Worm (Caenorhabditis elegans) whole organism, young adult: ENCODE measurements around the gene E02C12.9.

Experiments used
- B0019.2 ChIP-seq: fragments of 200-800 bp; sonication (Bioruptor generic); conservative IDR thresholded peaks from 2 replicates; pipeline ENCODE4 v1.3.6; 2022; ENCODE audit warnings: missing genetic modification reagents, missing genetic modification characterization, missing compliant biosample characterization
- B0336.3 ChIP-seq: fragments of 200-800 bp; sonication (Bioruptor generic); IDR thresholded peaks from 2 replicates; pipeline ENCODE4 v1.3.6; 2022; ENCODE audit warnings: missing genetic modification characterization, missing compliant biosample characterization
- C17E4.6 ChIP-seq: fragments of 200-800 bp; sonication (Bioruptor generic); IDR thresholded peaks from 2 replicates; pipeline ENCODE4 v1.3.6; 2022; ENCODE audit warnings: missing genetic modification reagents, missing genetic modification characterization, missing compliant biosample characterization
- D2030.7 ChIP-seq: fragments of 200-800 bp; sonication (Bioruptor generic); IDR thresholded peaks from 2 replicates; pipeline ENCODE4 v1.3.6; 2022; ENCODE audit warnings: missing genetic modification reagents, missing genetic modification characterization, missing compliant biosample characterization
- F33H1.4 ChIP-seq: fragments of 200-800 bp; sonication (Bioruptor generic); IDR thresholded peaks from 2 replicates; pipeline ENCODE4 v1.3.6; 2022; ENCODE audit warnings: missing genetic modification reagents, missing genetic modification characterization, missing compliant biosample characterization
- F49E8.2 ChIP-seq: sonication (generic microtip); optimal IDR thresholded peaks from 3 replicates; lab custom pipeline; 2017; ENCODE audit warnings: missing genetic modification characterization, mild to moderate bottlenecking, missing compliant biosample characterization, antibody characterized with exemption, moderate library complexity; ENCODE audit not compliant: insufficient read depth
- T26A5.8 ChIP-seq: sonication (generic microtip); optimal IDR thresholded peaks from 2 replicates; lab custom pipeline; 2016; ENCODE audit warnings: missing genetic modification characterization, missing compliant biosample characterization
- Y53F4B.3 ChIP-seq: fragments of 200-800 bp; sonication (Bioruptor generic); IDR thresholded peaks from 2 replicates; pipeline ENCODE4 v1.3.6; 2022; ENCODE audit warnings: missing genetic modification reagents, missing genetic modification characterization, missing compliant biosample characterization
- Y56A3A.18 ChIP-seq: fragments of 200-800 bp; sonication (Bioruptor generic); IDR thresholded peaks from 2 replicates; pipeline ENCODE4 v1.3.6; 2022; ENCODE audit warnings: missing genetic modification reagents, missing genetic modification characterization, missing compliant biosample characterization
- Y95B8A.8 ChIP-seq: fragments of 200-800 bp; sonication (Bioruptor generic); IDR thresholded peaks from 2 replicates; pipeline ENCODE4 v1.3.6; 2022; ENCODE audit warnings: missing genetic modification reagents, missing genetic modification characterization, missing compliant biosample characterization
- aptf-3 ChIP-seq: fragments of 200-800 bp; sonication (Bioruptor generic); IDR thresholded peaks from 2 replicates; pipeline ENCODE4 v1.3.6; 2022; ENCODE audit warnings: missing genetic modification characterization, missing compliant biosample characterization
- atf-7 ChIP-seq: sonication (generic microtip); optimal IDR thresholded peaks from 2 replicates; lab custom pipeline; 2017; ENCODE audit warnings: mild to moderate bottlenecking, missing genetic modification characterization, missing compliant biosample characterization
- athp-1 ChIP-seq: sonication (generic microtip); optimal IDR thresholded peaks from 2 replicates; lab custom pipeline; 2017; ENCODE audit warnings: mild to moderate bottlenecking, missing genetic modification characterization, missing compliant biosample characterization
- attf-3 ChIP-seq: fragments of 200-800 bp; sonication (Bioruptor generic); conservative IDR thresholded peaks from 2 replicates; pipeline ENCODE4 v1.3.6; 2022; ENCODE audit warnings: missing genetic modification reagents, missing genetic modification characterization, missing compliant biosample characterization
- attf-6 ChIP-seq: fragments of 200-800 bp; sonication (Bioruptor generic); IDR thresholded peaks from 2 replicates; pipeline ENCODE4 v1.3.6; 2022; ENCODE audit warnings: missing genetic modification reagents, missing genetic modification characterization, missing compliant biosample characterization
- cebp-1 ChIP-seq, 2 experiments: fragments of 200-800 bp in 1 of 2; sonication (Bioruptor generic) in 1 of 2; sonication (generic microtip) in 1 of 2; IDR thresholded peaks in 1 of 2; optimal IDR thresholded peaks in 1 of 2; 2 replicates each; pipeline versions ENCODE4 v1.3.6 to Lab custom; 2017 to 2022; ENCODE audit warnings: missing compliant biosample characterization in 2 of 2, missing genetic modification characterization in 2 of 2, mild to moderate bottlenecking in 1 of 2, missing genetic modification reagents in 1 of 2, moderate library complexity in 1 of 2
- ceh-91 ChIP-seq: fragments of 200-800 bp; sonication (Bioruptor generic); IDR thresholded peaks from 2 replicates; pipeline ENCODE4 v1.3.6; 2022; ENCODE audit warnings: missing genetic modification reagents, missing genetic modification characterization, missing compliant biosample characterization
- die-1 ChIP-seq: sonication (generic microtip); optimal IDR thresholded peaks from 2 replicates; lab custom pipeline; 2016; ENCODE audit warnings: missing genotype, mild to moderate bottlenecking, missing genetic modification characterization, missing compliant biosample characterization
- dox-1 ChIP-seq: fragments of 200-800 bp; sonication (Bioruptor generic); IDR thresholded peaks from 2 replicates; pipeline ENCODE4 v1.3.6; 2022; ENCODE audit warnings: missing genetic modification reagents, missing genetic modification characterization, missing compliant biosample characterization
- efl-1 ChIP-seq: fragments of 150-350 bp; optimal IDR thresholded peaks from 2 replicates; lab custom pipeline; 2014; ENCODE audit warnings: missing biosample characterization, missing genetic modification reagents, missing genetic modification characterization
- ekl-4 ChIP-seq: fragments of 200-800 bp; sonication (Bioruptor generic); IDR thresholded peaks from 2 replicates; pipeline ENCODE4 v1.3.6; 2022; ENCODE audit warnings: missing genetic modification reagents, missing genetic modification characterization, missing compliant biosample characterization
- hlh-26 ChIP-seq: fragments of 200-800 bp; sonication (Bioruptor generic); conservative IDR thresholded peaks from 2 replicates; pipeline ENCODE4 v1.3.6; 2022; ENCODE audit warnings: missing genetic modification reagents, missing genetic modification characterization, missing compliant biosample characterization
- hmg-1.2 ChIP-seq: fragments of 200-800 bp; sonication (Bioruptor generic); IDR thresholded peaks from 2 replicates; pipeline ENCODE4 v1.3.6; 2022; ENCODE audit warnings: missing genetic modification reagents, missing genetic modification characterization, missing compliant biosample characterization
- hsf-1 ChIP-seq: fragments of 200-800 bp; sonication (Bioruptor generic); IDR thresholded peaks from 2 replicates; pipeline ENCODE4 v1.3.6; 2022; ENCODE audit warnings: missing genetic modification reagents, missing genetic modification characterization, missing compliant biosample characterization
- let-526 ChIP-seq: fragments of 200-800 bp; sonication (Bioruptor generic); IDR thresholded peaks from 2 replicates; pipeline ENCODE4 v1.3.6; 2022; ENCODE audit warnings: missing genetic modification reagents, missing genetic modification characterization, missing compliant biosample characterization
- lin-35 ChIP-seq, 3 experiments: fragments of 150-350 bp in 2 of 3; sonication (generic microtip) in 1 of 3; optimal IDR thresholded peaks; 2 replicates each; lab custom pipeline; 2014 to 2018; ENCODE audit warnings: missing biosample characterization in 3 of 3, missing genetic modification characterization in 3 of 3, missing genetic modification reagents in 3 of 3
- lin-40 ChIP-seq: sonication (generic microtip); optimal IDR thresholded peaks from 2 replicates; lab custom pipeline; 2016; ENCODE audit warnings: missing genetic modification characterization, mild to moderate bottlenecking, missing compliant biosample characterization, missing genotype, missing genetic modification reagents
- lsl-1 ChIP-seq: fragments of 200-800 bp; sonication (Bioruptor generic); optimal IDR thresholded peaks from 2 replicates; lab custom pipeline; 2018; ENCODE audit warnings: mild to moderate bottlenecking, missing genetic modification characterization, moderate library complexity, missing compliant biosample characterization
- lsy-27 ChIP-seq: sonication (generic microtip); optimal IDR thresholded peaks from 2 replicates; lab custom pipeline; 2017; ENCODE audit warnings: missing genetic modification characterization, mild to moderate bottlenecking, missing compliant biosample characterization, antibody characterized with exemption, missing genotype, borderline replicate concordance; ENCODE audit not compliant: insufficient read depth
- madf-6 ChIP-seq: fragments of 200-800 bp; sonication (Bioruptor generic); IDR thresholded peaks from 2 replicates; pipeline ENCODE4 v1.3.6; 2022; ENCODE audit warnings: missing genetic modification reagents, missing genetic modification characterization, missing compliant biosample characterization
- madf-8 ChIP-seq: fragments of 200-800 bp; sonication (Bioruptor generic); conservative IDR thresholded peaks from 2 replicates; pipeline ENCODE4 v1.3.6; 2022; ENCODE audit warnings: missing genetic modification reagents, missing genetic modification characterization, missing compliant biosample characterization
- pbrm-1 ChIP-seq: fragments of 200-800 bp; sonication (Bioruptor generic); IDR thresholded peaks from 2 replicates; pipeline ENCODE4 v1.3.6; 2022; ENCODE audit warnings: missing genetic modification reagents, missing genetic modification characterization, missing compliant biosample characterization
- rcor-1 ChIP-seq: fragments of 200-800 bp; sonication (Bioruptor generic); IDR thresholded peaks from 2 replicates; pipeline ENCODE4 v1.3.6; 2022; ENCODE audit warnings: missing genetic modification reagents, missing genetic modification characterization, missing compliant biosample characterization
- rpc-1 ChIP-seq, 2 experiments: fragments of 150-350 bp in 1 of 2; sonication (generic microtip) in 1 of 2; optimal IDR thresholded peaks; 2 replicates each; lab custom pipeline; 2014 to 2018; ENCODE audit warnings: missing biosample characterization in 1 of 2, missing genetic modification characterization in 1 of 2, missing genetic modification reagents in 1 of 2, missing genotype in 1 of 2
- snpc-1.1 ChIP-seq: sonication (generic microtip); optimal IDR thresholded peaks from 2 replicates; lab custom pipeline; 2017; ENCODE audit warnings: missing genetic modification characterization, mild to moderate bottlenecking, missing compliant biosample characterization, antibody characterized with exemption, moderate library complexity, missing genotype, missing genetic modification reagents; ENCODE audit not compliant: insufficient read depth
- snpc-3.4 ChIP-seq: sonication (generic microtip); optimal IDR thresholded peaks from 2 replicates; lab custom pipeline; 2017; ENCODE audit warnings: missing genetic modification characterization, mild to moderate bottlenecking, missing compliant biosample characterization, antibody characterized with exemption, moderate library complexity, missing genotype, missing genetic modification reagents
- snpc-4 ChIP-seq, 5 experiments: fragments of 150-350 bp in 1 of 5; sonication (generic microtip) in 4 of 5; optimal IDR thresholded peaks; 2 replicates each; lab custom pipeline; 2014 to 2018; ENCODE audit warnings: missing genetic modification characterization in 5 of 5, missing biosample characterization in 3 of 5, antibody characterized with exemption in 2 of 5, mild to moderate bottlenecking in 2 of 5, missing compliant biosample characterization in 2 of 5, missing genotype in 2 of 5, moderate library complexity in 2 of 5, missing genetic modification reagents in 1 of 5
- tlf-1 ChIP-seq: fragments of 200-800 bp; sonication (Bioruptor generic); optimal IDR thresholded peaks from 2 replicates; lab custom pipeline; 2018; ENCODE audit warnings: mild to moderate bottlenecking, missing genetic modification characterization, missing compliant biosample characterization
- unc-130 ChIP-seq: sonication (generic microtip); optimal IDR thresholded peaks from 2 replicates; lab custom pipeline; 2016; ENCODE audit warnings: missing genetic modification reagents, missing genetic modification characterization, missing compliant biosample characterization
- ztf-18 ChIP-seq: sonication (generic microtip); optimal IDR thresholded peaks from 2 replicates; lab custom pipeline; 2016; ENCODE audit warnings: missing genotype, mild to moderate bottlenecking, missing genetic modification characterization, missing compliant biosample characterization
- ztf-22 ChIP-seq: fragments of 200-800 bp; sonication (Bioruptor generic); optimal IDR thresholded peaks from 2 replicates; lab custom pipeline; 2018; ENCODE audit warnings: mild to moderate bottlenecking, missing genetic modification characterization, moderate library complexity, missing compliant biosample characterization
- ztf-26 ChIP-seq: sonication (generic microtip); optimal IDR thresholded peaks from 2 replicates; lab custom pipeline; 2017; ENCODE audit warnings: missing genetic modification characterization, missing compliant biosample characterization
- ztf-28 ChIP-seq: fragments of 200-800 bp; sonication (Bioruptor generic); IDR thresholded peaks from 2 replicates; pipeline ENCODE4 v1.3.6; 2022; ENCODE audit warnings: missing genetic modification reagents, missing genetic modification characterization, missing compliant biosample characterization
- ztf-3 ChIP-seq: fragments of 200-800 bp; sonication (Bioruptor generic); optimal IDR thresholded peaks from 2 replicates; lab custom pipeline; 2018; ENCODE audit warnings: mild to moderate bottlenecking, missing genetic modification characterization, missing compliant biosample characterization

Gene E02C12.9

DNA sequence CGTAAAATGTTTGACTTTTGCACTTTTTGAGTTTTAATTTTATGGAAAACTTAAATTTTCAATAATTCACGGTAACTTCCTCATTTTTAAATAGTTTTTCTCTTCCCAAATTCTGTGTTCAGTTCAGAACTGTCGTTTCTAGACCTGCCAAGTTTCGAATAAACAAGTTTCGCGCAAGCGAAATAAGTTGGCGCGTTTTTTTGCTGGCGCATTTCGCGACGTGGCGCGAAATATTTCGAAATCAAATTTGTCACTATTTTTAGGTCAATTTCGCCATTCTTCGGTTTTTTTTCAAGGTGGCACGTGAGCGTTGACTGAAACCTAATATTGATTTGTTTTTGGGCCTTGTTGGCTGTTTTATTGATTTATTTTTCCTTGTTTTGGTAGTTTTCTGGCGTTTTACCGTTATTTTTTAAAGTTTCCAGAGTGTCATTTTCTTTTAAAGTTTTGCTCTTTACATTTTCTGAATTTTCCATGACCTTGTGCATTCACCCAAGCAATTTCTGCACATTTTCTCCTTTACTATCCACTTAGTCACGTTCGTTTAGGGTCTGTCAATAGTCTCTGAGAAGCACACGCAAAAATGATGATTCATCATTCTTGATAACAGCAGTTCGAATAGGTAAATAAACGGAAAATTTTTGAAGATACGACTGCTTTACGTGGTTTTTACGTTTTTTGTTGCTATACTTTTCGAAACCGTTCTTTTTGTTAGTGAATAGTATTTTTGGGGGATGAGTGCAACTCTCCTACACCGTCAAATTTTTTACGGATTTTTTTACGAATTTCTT is 7.5 kb upstream of the E02C12.9 start:
- TF ChIP-seq dox-1 (GFP tag; lab: Robert Waterston, UW) (peak; percentile 94), lin-40 (no peak), rcor-1 (GFP tag; lab: Robert Waterston, UW) (peak; percentile 90), let-526 (GFP tag; lab: Robert Waterston, UW) (no peak), tlf-1 (GFP tag; lab: Kevin White, UChicago) (peak; percentile 83), cebp-1 (GFP tag; IDR thresholded peaks at IDR 0.05; lab: Robert Waterston, UW) (peak; percentile 71), cebp-1 (tag; optimal IDR thresholded peaks at IDR 0.05; lab: Kevin White, UChicago) (peak; percentile 82), athp-1 (peak; percentile 50), die-1 (tag; lab: Kevin White, UChicago) (no peak), unc-130 (GFP tag; lab: Kevin White, UChicago) (peak; percentile 88), Y95B8A.8 (GFP tag; lab: Robert Waterston, UW) (peak; percentile 91; the same call in 1 of the 2 replicates), rpc-1 (optimal IDR thresholded peaks at IDR 0.05; lab: Kevin White, UChicago) (no peak), rpc-1 (tag; optimal IDR thresholded peaks at IDR 0.05; lab: Kevin White, UChicago) (peak; percentile 5), T26A5.8 (tag; lab: Kevin White, UChicago) (no peak), Y53F4B.3 (GFP tag; lab: Robert Waterston, UW) (0 out of 2 replicates have a peak, but pooled peaks have one; percentile 34), lin-35 (GFP tag; optimal IDR thresholded peaks at IDR 0.05; lab: Kevin White, UChicago) (peak in 2 of 3 experiments; percentile 16 to 77), hsf-1 (GFP tag; lab: Robert Waterston, UW) (peak; percentile 89), ceh-91 (GFP tag; lab: Robert Waterston, UW) (peak; percentile 95), lsy-27 (no peak), hmg-1.2 (peak; percentile 67; the same call in 1 of the 2 replicates), snpc-1.1 (peak; percentile 63), Y56A3A.18 (GFP tag; lab: Robert Waterston, UW) (no peak), B0019.2 (GFP tag; lab: Robert Waterston, UW) (peak; percentile 83), lsl-1 (peak; percentile 89), aptf-3 (GFP tag; lab: Robert Waterston, UW) (0 out of 2 replicates have a peak, but pooled peaks have one; percentile 75), ekl-4 (GFP tag; lab: Robert Waterston, UW) (peak; percentile 88), snpc-3.4 (tag; lab: Kevin White, UChicago) (peak; percentile 94), madf-8 (GFP tag; lab: Robert Waterston, UW) (peak; percentile 100), ztf-28 (GFP tag; lab: Robert Waterston, UW) (0 out of 2 replicates have a peak, but pooled peaks have one; percentile 80), attf-6 (GFP tag; lab: Robert Waterston, UW) (peak; percentile 78), D2030.7 (GFP tag; lab: Robert Waterston, UW) (peak; percentile 98; the same call in 1 of the 2 replicates), pbrm-1 (peak; percentile 87), atf-7 (tag; lab: Kevin White, UChicago) (no peak), ztf-22 (no peak), ztf-18 (peak; percentile 97), ztf-3 (GFP tag; lab: Kevin White, UChicago) (no peak), hlh-26 (no peak), attf-3 (GFP tag; lab: Robert Waterston, UW) (peak; percentile 63), F33H1.4 (GFP tag; lab: Robert Waterston, UW) (peak; percentile 82), efl-1 (GFP tag; lab: Kevin White, UChicago) (peak; percentile 99), F49E8.2 (tag; lab: Kevin White, UChicago) (peak; percentile 82), ztf-26 (no peak), madf-6 (GFP tag; lab: Robert Waterston, UW) (peak; percentile 100), B0336.3 (GFP tag; lab: Robert Waterston, UW) (peak; percentile 90), C17E4.6 (GFP tag; lab: Robert Waterston, UW) (no peak), snpc-4 (GFP tag; optimal IDR thresholded peaks at IDR 0.05; lab: Kevin White, UChicago) (peak; percentile 29), snpc-4 (tag; optimal IDR thresholded peaks at IDR 0.05; lab: Kevin White, UChicago) (peak in 2 of 4 experiments; percentile 50 to 60)
